Fruit fly (Drosophila melanogaster): ENCODE results near the gene Ugt302K1.

dm6 chr3R:11200042-11200884 is 46.6 kb upstream of the Ugt302K1 start:
- TF ChIP-seq CG34367 (tag; optimal IDR thresholded peaks at IDR 0.05) (no peak), Pif1A (GFP tag; optimal IDR thresholded peaks at IDR 0.05) (no peak), fd96Ca (GFP tag; IDR thresholded peaks at IDR 0.05) (no peak), CG13204 (GFP tag; optimal IDR thresholded peaks at IDR 0.05) (no peak)

All from whole organism, pupa.